Worm (Caenorhabditis elegans): ENCODE data around the gene C33H5.2.

Gene C33H5.2

DNA sequence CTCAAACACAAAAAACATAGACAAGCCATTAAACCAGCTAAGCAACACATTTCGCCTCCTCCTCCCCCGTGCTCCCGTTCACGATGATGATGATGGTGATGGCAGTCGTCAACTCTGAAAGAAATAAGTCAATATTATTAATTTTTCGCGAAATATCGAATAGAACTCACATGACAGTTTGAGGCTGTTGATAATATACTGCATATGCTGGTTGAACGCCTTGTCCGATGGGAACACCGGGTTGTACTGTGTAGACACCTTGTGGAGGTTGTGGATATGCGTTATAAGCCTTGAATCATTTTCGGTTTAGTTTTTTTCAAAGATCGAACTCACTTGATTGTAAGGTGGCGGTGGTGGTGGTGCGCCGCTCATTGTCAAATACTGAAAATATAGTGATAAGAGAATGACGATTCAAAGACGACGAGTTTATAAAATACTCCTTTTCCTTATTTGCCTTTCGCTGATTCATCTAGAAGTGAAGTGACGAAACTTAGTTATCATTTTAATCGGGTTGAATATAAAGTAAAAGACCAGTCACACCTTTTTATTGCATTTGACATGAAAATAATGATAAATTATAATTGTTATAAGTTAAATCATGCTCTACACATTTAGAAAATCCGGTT, 12.9 kb upstream of the C33H5.2 start, which contains the start of gene C33H5.13:
Gene C33H5.13, minus strand, starts transcription at position 443 of the 626 bp plus-strand sequence.
- TF ChIP-seq sma-9 (GFP tag; optimal IDR thresholded peaks at IDR 0.05) (peak; percentile 13), sma-9 (tag; optimal IDR thresholded peaks at IDR 0.05) (no peak), skn-1 (tag; optimal IDR thresholded peaks at IDR 0.05) (peak; percentile 35), egl-27 (tag; optimal IDR thresholded peaks at IDR 0.05) (no peak), crh-2 (tag; optimal IDR thresholded peaks at IDR 0.05) (peak; percentile 32), fos-1 (tag; optimal IDR thresholded peaks at IDR 0.05) (peak; percentile 97), nhr-10 (tag; optimal IDR thresholded peaks at IDR 0.05) (no peak), blmp-1 (tag; optimal IDR thresholded peaks at IDR 0.05; ENCODE audit: insufficient read depth) (no peak), nhr-129 (tag; optimal IDR thresholded peaks at IDR 0.05) (peak; percentile 7)

ce11 chrIV:7794709-7795108, 10.1 kb upstream of the C33H5.2 start, which contains the start of gene ntp-1:
ntp-1 (minus strand) TSS chrIV:7794809.
- no peak for TF ChIP-seq nhr-12 (tag; optimal IDR thresholded peaks at IDR 0.05)
- TF ChIP-seq ceh-82 (tag; optimal IDR thresholded peaks at IDR 0.05), result no peak
- TF ChIP-seq fos-1 (tag; optimal IDR thresholded peaks at IDR 0.05), result no peak
- TF ChIP-seq nhr-129 (tag; optimal IDR thresholded peaks at IDR 0.05), result no peak
- TF ChIP-seq F13H6.1 (tag; optimal IDR thresholded peaks at IDR 0.05), result no peak
- TF ChIP-seq dmd-4 (tag; optimal IDR thresholded peaks at IDR 0.05), result no peak

- TF ChIP-seq mbf-1 (tag; optimal IDR thresholded peaks at IDR 0.05) (no peak), alr-1 (tag; optimal IDR thresholded peaks at IDR 0.05) (no peak), ztf-4 (tag; optimal IDR thresholded peaks at IDR 0.05) (no peak), skn-1 (tag; optimal IDR thresholded peaks at IDR 0.05) (no peak), ama-1 (optimal IDR thresholded peaks at IDR 0.05) (no peak), unc-62 (GFP tag; optimal IDR thresholded peaks at IDR 0.05) (no peak)
These were observed 8.3 kb upstream of the C33H5.2 start, which contains the start of gene sgo-1 for ce11 chrIV:7796432-7797113. sgo-1 (minus strand) TSS chrIV:7796482.

DNA sequence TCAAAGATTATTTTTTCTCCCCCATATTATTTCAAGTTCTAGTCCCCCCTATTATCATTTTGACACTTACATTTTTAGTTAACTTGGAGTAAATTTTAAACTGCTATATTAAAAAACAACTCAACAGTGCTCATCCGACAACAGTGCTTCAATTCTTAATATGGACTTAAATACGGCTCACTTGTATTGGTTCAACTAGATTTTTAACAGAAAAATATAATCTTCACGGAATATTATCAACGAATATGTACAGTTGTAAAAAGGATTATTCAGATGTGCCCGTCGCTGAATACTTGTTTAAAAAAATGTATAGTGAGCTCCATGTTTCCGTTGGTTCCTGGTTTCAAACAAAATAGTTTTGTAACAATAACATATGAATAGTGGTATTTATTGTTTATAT, 4.5 kb upstream of the C33H5.2 start:
- TF ChIP-seq F13H6.1 (tag; optimal IDR thresholded peaks at IDR 0.05) (no peak), ceh-16 (tag; optimal IDR thresholded peaks at IDR 0.05) (no peak), nhr-77 (tag; optimal IDR thresholded peaks at IDR 0.05) (no peak), nhr-11 (tag; optimal IDR thresholded peaks at IDR 0.05) (no peak), blmp-1 (tag; optimal IDR thresholded peaks at IDR 0.05; ENCODE audit: insufficient read depth) (no peak), unc-39 (tag; optimal IDR thresholded peaks at IDR 0.05) (no peak), sma-3 (GFP tag; optimal IDR thresholded peaks at IDR 0.05) (no peak), dmd-4 (tag; optimal IDR thresholded peaks at IDR 0.05) (no peak), lsy-2 (tag; optimal IDR thresholded peaks at IDR 0.05) (no peak), peb-1 (tag; optimal IDR thresholded peaks at IDR 0.05) (no peak), nhr-237 (tag; optimal IDR thresholded peaks at IDR 0.05) (no peak), nhr-10 (tag; optimal IDR thresholded peaks at IDR 0.05) (no peak), zag-1 (tag; optimal IDR thresholded peaks at IDR 0.05) (no peak), Y55F3AM.14 (GFP tag; optimal IDR thresholded peaks at IDR 0.05) (no peak), R02D3.7 (tag; optimal IDR thresholded peaks at IDR 0.05) (no peak), fos-1 (tag; optimal IDR thresholded peaks at IDR 0.05) (no peak)

ce11 chrIV:7803250-7803649, 1.6 kb upstream of the C33H5.2 start, which contains the start of gene C33H5.16:
C33H5.16 (minus strand) TSS chrIV:7803350.
- TF ChIP-seq unc-62 (GFP tag; optimal IDR thresholded peaks at IDR 0.05) (no peak), nhr-21 (tag; optimal IDR thresholded peaks at IDR 0.05) (no peak), ama-1 (optimal IDR thresholded peaks at IDR 0.05) (no peak), sma-9 (GFP tag; optimal IDR thresholded peaks at IDR 0.05) (no peak), sma-9 (tag; optimal IDR thresholded peaks at IDR 0.05) (no peak), peb-1 (tag; optimal IDR thresholded peaks at IDR 0.05) (no peak), lin-39 (tag; optimal IDR thresholded peaks at IDR 0.05) (no peak), skn-1 (tag; optimal IDR thresholded peaks at IDR 0.05) (no peak)

- TF ChIP-seq elt-1 (tag; optimal IDR thresholded peaks at IDR 0.05), result peak; percentile 59
- TF ChIP-seq nhr-129 (tag; optimal IDR thresholded peaks at IDR 0.05), result no peak
These were observed 3.7 kb downstream of the C33H5.2 start, which contains the start of gene C33H5.1 for ce11 chrIV:7808583-7808982. C33H5.1 (plus strand) TSS chrIV:7808912.

Data from whole organism, L2 larva.